Worm (Caenorhabditis elegans) whole organism, dauer: Measurements from ENCODE around the gene C05B5.8.
"Not testable (repeated sequence)": the region's sequence is repeated elsewhere in the genome, so short reads cannot be mapped to it uniquely, and the experiment has no call there.

Experiments
- unc-62 ChIP-seq: sonication (generic microtip); optimal IDR thresholded peaks from 2 replicates; lab custom pipeline; 2017; ENCODE audit warnings: missing biosample characterization, missing genetic modification reagents, missing genetic modification characterization

Gene C05B5.8

ce11 chrIII:10006734-10007348 lies at the start of gene C05B5.8:
Gene C05B5.8 (minus strand): TSS chrIII:10006784.
- TF ChIP-seq unc-62 (GFP tag; lab: Kevin White, UChicago), result no peak

- TF ChIP-seq unc-62 (GFP tag; lab: Kevin White, UChicago), result no peak
Observed at ce11 chrIII:10056033-10056432, 49.4 kb upstream of the C05B5.8 start, which contains the start of gene T16G12.10. Gene T16G12.10 (minus strand): TSS chrIII:10056133.

ce11 chrIII:10053312-10053711 lies 46.7 kb upstream of the C05B5.8 start, which contains the start of gene T16G12.12:
Gene T16G12.12 (plus strand): TSS chrIII:10053612.
- not testable (repeated sequence) for TF ChIP-seq unc-62 (GFP tag; lab: Kevin White, UChicago)

ce11 chrIII:10050321-10050720 lies 43.7 kb upstream of the C05B5.8 start, which contains the start of gene T16G12.3:
Gene T16G12.3 (plus strand): TSS chrIII:10050621.
- not testable (repeated sequence) for TF ChIP-seq unc-62 (GFP tag; lab: Kevin White, UChicago)

ce11 chrIII:10049682-10050081 lies 43.1 kb upstream of the C05B5.8 start, which contains the start of gene T16G12.1:
Gene T16G12.1 (minus strand): TSS chrIII:10049857.
- no peak for TF ChIP-seq unc-62 (GFP tag; lab: Kevin White, UChicago)

- TF ChIP-seq unc-62 (GFP tag; lab: Kevin White, UChicago), result no peak
Observed at ce11 chrIII:10040013-10040412, 33.4 kb upstream of the C05B5.8 start, which contains the start of gene T16G12.7. Gene T16G12.7 (minus strand): TSS chrIII:10040113.

- no peak for TF ChIP-seq unc-62 (GFP tag; lab: Kevin White, UChicago)
Observed at ce11 chrIII:10037150-10037549, 30.6 kb upstream of the C05B5.8 start, which contains the start of gene M04D8.7. Gene M04D8.7 (plus strand): TSS chrIII:10037450.

- no peak for TF ChIP-seq unc-62 (GFP tag; lab: Kevin White, UChicago)
Observed at ce11 chrIII:10035783-10036182, 29.2 kb upstream of the C05B5.8 start, which contains the start of gene xbx-3. Gene xbx-3 (plus strand): TSS chrIII:10035945.

- no peak for TF ChIP-seq unc-62 (GFP tag; lab: Kevin White, UChicago)
Observed at ce11 chrIII:10033881-10034280, 27.3 kb upstream of the C05B5.8 start, which contains the start of gene M04D8.8. Gene M04D8.8 (plus strand): TSS chrIII:10034181.

- TF ChIP-seq unc-62 (GFP tag; lab: Kevin White, UChicago), result no peak
Observed at ce11 chrIII:10033213-10033612, 26.6 kb upstream of the C05B5.8 start, which contains the start of gene M04D8.5. Gene M04D8.5 (minus strand): TSS chrIII:10033313.

ce11 chrIII:10030549-10030948 lies 24.0 kb upstream of the C05B5.8 start, which contains the start of gene M04D8.4:
Gene M04D8.4 (minus strand): TSS chrIII:10030649.
- TF ChIP-seq unc-62 (GFP tag; lab: Kevin White, UChicago), result no peak

ce11 chrIII:10027947-10028346 lies 21.4 kb upstream of the C05B5.8 start, which contains the start of gene ins-23:
Gene ins-23 (plus strand): TSS chrIII:10028247.
- TF ChIP-seq unc-62 (GFP tag; lab: Kevin White, UChicago), result no peak

- TF ChIP-seq unc-62 (GFP tag; lab: Kevin White, UChicago), result no peak
Observed at ce11 chrIII:10025989-10026388, 19.4 kb upstream of the C05B5.8 start, which contains the start of gene ins-22. Gene ins-22 (plus strand): TSS chrIII:10026289.

ce11 chrIII:10023452-10023851 lies 16.9 kb upstream of the C05B5.8 start, which contains the start of gene ins-21:
Gene ins-21 (plus strand): TSS chrIII:10023752.
- no peak for TF ChIP-seq unc-62 (GFP tag; lab: Kevin White, UChicago)

ce11 chrIII:10018007-10018406 lies 11.4 kb upstream of the C05B5.8 start:
- TF ChIP-seq unc-62 (GFP tag; lab: Kevin White, UChicago), result no peak

ce11 chrIII:10016413-10017051 lies 9.9 kb upstream of the C05B5.8 start, which contains the start of gene rgs-1:
Gene rgs-1 (minus strand): TSS chrIII:10016558.
- TF ChIP-seq unc-62 (GFP tag; lab: Kevin White, UChicago), result no peak
